Worm (Caenorhabditis elegans) whole organism, late embryonic: ENCODE results near the gene F11D11.6.
A peak's percentile ranks its signal among the peaks of the same experiment; 100 is the strongest.

Experiments used
- C08G9.2 ChIP-seq: sonication (generic microtip); optimal IDR thresholded peaks from 2 replicates; lab custom pipeline; 2016; ENCODE audit warnings: mild to moderate bottlenecking, missing genetic modification characterization, moderate library complexity, missing compliant biosample characterization
- F13H6.1 ChIP-seq: sonication (generic microtip); optimal IDR thresholded peaks from 2 replicates; lab custom pipeline; 2016; ENCODE audit warnings: missing genetic modification characterization, missing compliant biosample characterization
- K02D7.2 ChIP-seq: sonication (generic microtip); optimal IDR thresholded peaks from 2 replicates; lab custom pipeline; 2017; ENCODE audit warnings: mild to moderate bottlenecking, missing genetic modification characterization, missing compliant biosample characterization
- K09A11.1 ChIP-seq: sonication (generic microtip); optimal IDR thresholded peaks from 2 replicates; lab custom pipeline; 2017; ENCODE audit warnings: antibody characterized with exemption, mild to moderate bottlenecking, missing genetic modification characterization, missing compliant biosample characterization; ENCODE audit not compliant: insufficient read depth
- Y22D7AL.16 ChIP-seq: sonication (generic microtip); optimal IDR thresholded peaks from 2 replicates; lab custom pipeline; 2016; ENCODE audit warnings: missing genetic modification characterization, missing compliant biosample characterization
- ahr-1 ChIP-seq: sonication (generic microtip); optimal IDR thresholded peaks from 2 replicates; lab custom pipeline; 2016; ENCODE audit warnings: missing genetic modification characterization, missing compliant biosample characterization
- ceh-14 ChIP-seq: sonication (generic microtip); optimal IDR thresholded peaks from 2 replicates; lab custom pipeline; 2016; ENCODE audit warnings: missing genotype, missing genetic modification characterization, missing compliant biosample characterization
- ceh-19 ChIP-seq: fragments of 200-800 bp; sonication (Bioruptor generic); optimal IDR thresholded peaks from 2 replicates; lab custom pipeline; 2018; ENCODE audit warnings: mild to moderate bottlenecking, missing genetic modification characterization, missing compliant biosample characterization
- ceh-22 ChIP-seq: sonication (generic microtip); optimal IDR thresholded peaks from 2 replicates; lab custom pipeline; 2017; ENCODE audit warnings: missing biosample characterization, missing genetic modification characterization
- ceh-30 ChIP-seq: fragments of 150-350 bp; optimal IDR thresholded peaks from 2 replicates; lab custom pipeline; 2014; ENCODE audit warnings: missing biosample characterization, missing genetic modification characterization
- ceh-31 ChIP-seq: sonication (generic microtip); optimal IDR thresholded peaks from 2 replicates; lab custom pipeline; 2016; ENCODE audit warnings: missing genetic modification characterization, missing compliant biosample characterization
- ceh-45 ChIP-seq: fragments of 200-800 bp; sonication (Bioruptor generic); IDR thresholded peaks from 2 replicates; pipeline ENCODE4 v1.3.6; 2022; ENCODE audit warnings: missing genetic modification reagents, missing genetic modification characterization, missing compliant biosample characterization
- ceh-6 ChIP-seq: fragments of 200-800 bp; sonication (Bioruptor generic); optimal IDR thresholded peaks from 2 replicates; lab custom pipeline; 2018; ENCODE audit warnings: mild to moderate bottlenecking, missing genetic modification characterization, missing compliant biosample characterization
- ceh-9 ChIP-seq: sonication (generic microtip); optimal IDR thresholded peaks from 2 replicates; lab custom pipeline; 2016; ENCODE audit warnings: mild to moderate bottlenecking, missing genetic modification characterization, inconsistent platforms, missing compliant biosample characterization
- che-1 ChIP-seq: sonication (generic microtip); optimal IDR thresholded peaks from 2 replicates; lab custom pipeline; 2016; ENCODE audit warnings: mild to moderate bottlenecking, missing genetic modification characterization, missing compliant biosample characterization
- elt-2 ChIP-seq: sonication (generic microtip); optimal IDR thresholded peaks from 2 replicates; lab custom pipeline; 2016; ENCODE audit warnings: missing genetic modification reagents, missing genetic modification characterization, missing compliant biosample characterization
- elt-4 ChIP-seq: sonication (generic microtip); optimal IDR thresholded peaks from 2 replicates; lab custom pipeline; 2016; ENCODE audit warnings: missing genetic modification characterization, missing compliant biosample characterization
- eyg-1 ChIP-seq: sonication (generic microtip); optimal IDR thresholded peaks from 2 replicates; lab custom pipeline; 2016; ENCODE audit warnings: missing genotype, missing genetic modification characterization, missing compliant biosample characterization
- fax-1 ChIP-seq: sonication (generic microtip); optimal IDR thresholded peaks from 2 replicates; lab custom pipeline; 2016; ENCODE audit warnings: missing genotype, missing genetic modification characterization, missing compliant biosample characterization
- fkh-6 ChIP-seq: sonication (generic microtip); optimal IDR thresholded peaks from 2 replicates; lab custom pipeline; 2016; ENCODE audit warnings: missing genetic modification characterization, missing compliant biosample characterization
- gmeb-2 ChIP-seq: sonication (generic microtip); optimal IDR thresholded peaks from 2 replicates; lab custom pipeline; 2016; ENCODE audit warnings: missing genetic modification characterization, inconsistent platforms, missing compliant biosample characterization
- hlh-13 ChIP-seq: fragments of 200-800 bp; sonication (Bioruptor generic); optimal IDR thresholded peaks from 2 replicates; lab custom pipeline; 2018; ENCODE audit warnings: mild to moderate bottlenecking, missing genetic modification characterization, missing compliant biosample characterization
- hlh-15 ChIP-seq: sonication (generic microtip); optimal IDR thresholded peaks from 2 replicates; lab custom pipeline; 2016; ENCODE audit warnings: missing genetic modification characterization, missing compliant biosample characterization
- hlh-30 ChIP-seq: sonication (generic microtip); optimal IDR thresholded peaks from 2 replicates; lab custom pipeline; 2017; ENCODE audit warnings: antibody characterized with exemption, missing genetic modification characterization, missing compliant biosample characterization; ENCODE audit not compliant: insufficient read depth
- hlh-6 ChIP-seq: sonication (generic microtip); optimal IDR thresholded peaks from 2 replicates; lab custom pipeline; 2016; ENCODE audit warnings: missing genotype, missing genetic modification characterization, missing compliant biosample characterization
- hlh-8 ChIP-seq: sonication (generic microtip); optimal IDR thresholded peaks from 2 replicates; lab custom pipeline; 2016; ENCODE audit warnings: missing genotype, missing genetic modification characterization, missing compliant biosample characterization
- madf-2 ChIP-seq: sonication (generic microtip); optimal IDR thresholded peaks from 2 replicates; lab custom pipeline; 2017; ENCODE audit warnings: missing genetic modification characterization, missing compliant biosample characterization
- nfya-1 ChIP-seq: sonication (generic microtip); optimal IDR thresholded peaks from 2 replicates; lab custom pipeline; 2017; ENCODE audit warnings: missing genetic modification characterization, mild to moderate bottlenecking, missing compliant biosample characterization, antibody characterized with exemption, moderate library complexity
- nhr-232 ChIP-seq: sonication (generic microtip); optimal IDR thresholded peaks from 2 replicates; lab custom pipeline; 2016; ENCODE audit warnings: missing genetic modification characterization, missing compliant biosample characterization
- pag-3 ChIP-seq: sonication (generic microtip); optimal IDR thresholded peaks from 2 replicates; lab custom pipeline; 2016; ENCODE audit warnings: missing compliant biosample characterization, missing genetic modification characterization, borderline replicate concordance
- pat-9 ChIP-seq: fragments of 200-800 bp; sonication (Bioruptor generic); optimal IDR thresholded peaks from 2 replicates; lab custom pipeline; 2018; ENCODE audit warnings: mild to moderate bottlenecking, missing genetic modification characterization, moderate library complexity, missing compliant biosample characterization
- pha-2 ChIP-seq: sonication (generic microtip); optimal IDR thresholded peaks from 2 replicates; lab custom pipeline; 2017; ENCODE audit warnings: mild to moderate bottlenecking, missing genetic modification characterization, missing compliant biosample characterization
- pha-4 ChIP-seq: fragments of 150-350 bp; optimal IDR thresholded peaks from 2 replicates; lab custom pipeline; 2018; ENCODE audit warnings: missing biosample characterization, missing genetic modification reagents, missing genetic modification characterization
- pqm-1 ChIP-seq: sonication (generic microtip); optimal IDR thresholded peaks from 2 replicates; lab custom pipeline; 2016; ENCODE audit warnings: missing genetic modification characterization, missing compliant biosample characterization
- pros-1 ChIP-seq: fragments of 150-350 bp; optimal IDR thresholded peaks from 2 replicates; lab custom pipeline; 2014; ENCODE audit warnings: missing biosample characterization, missing genetic modification reagents, missing genetic modification characterization
- ref-2 ChIP-seq: sonication (generic microtip); optimal IDR thresholded peaks from 2 replicates; lab custom pipeline; 2016; ENCODE audit warnings: missing genetic modification characterization, missing compliant biosample characterization
- rnt-1 ChIP-seq: sonication (generic microtip); optimal IDR thresholded peaks from 2 replicates; lab custom pipeline; 2016; ENCODE audit warnings: missing genetic modification characterization, missing compliant biosample characterization
- sdc-2 ChIP-seq: sonication (generic microtip); optimal IDR thresholded peaks from 2 replicates; lab custom pipeline; 2016; ENCODE audit warnings: missing genotype, missing genetic modification characterization, missing compliant biosample characterization
- sox-4 ChIP-seq: sonication (generic microtip); optimal IDR thresholded peaks from 2 replicates; lab custom pipeline; 2017; ENCODE audit warnings: mild to moderate bottlenecking, missing genetic modification characterization, inconsistent platforms, missing compliant biosample characterization
- syd-9 ChIP-seq: sonication (generic microtip); optimal IDR thresholded peaks from 2 replicates; lab custom pipeline; 2016; ENCODE audit warnings: mild to moderate bottlenecking, missing genetic modification characterization, moderate library complexity, missing compliant biosample characterization
- tbx-7 ChIP-seq: sonication (generic microtip); optimal IDR thresholded peaks from 2 replicates; lab custom pipeline; 2016; ENCODE audit warnings: missing genotype, missing genetic modification characterization, missing compliant biosample characterization
- ttx-3 ChIP-seq: sonication (generic microtip); optimal IDR thresholded peaks from 2 replicates; lab custom pipeline; 2016; ENCODE audit warnings: missing genetic modification reagents, missing genetic modification characterization, missing compliant biosample characterization
- unc-42 ChIP-seq: sonication (generic microtip); optimal IDR thresholded peaks from 2 replicates; lab custom pipeline; 2016; ENCODE audit warnings: missing genotype, missing genetic modification characterization, missing compliant biosample characterization
- unc-86 ChIP-seq: sonication (generic microtip); optimal IDR thresholded peaks from 2 replicates; lab custom pipeline; 2016; ENCODE audit warnings: missing genetic modification characterization, missing compliant biosample characterization
- zip-5 ChIP-seq: sonication (generic microtip); optimal IDR thresholded peaks from 2 replicates; lab custom pipeline; 2016; ENCODE audit warnings: missing genetic modification characterization, missing compliant biosample characterization
- ztf-16 ChIP-seq: sonication (generic microtip); optimal IDR thresholded peaks from 2 replicates; lab custom pipeline; 2017; ENCODE audit warnings: missing genetic modification characterization, missing compliant biosample characterization

Gene F11D11.6

DNA sequence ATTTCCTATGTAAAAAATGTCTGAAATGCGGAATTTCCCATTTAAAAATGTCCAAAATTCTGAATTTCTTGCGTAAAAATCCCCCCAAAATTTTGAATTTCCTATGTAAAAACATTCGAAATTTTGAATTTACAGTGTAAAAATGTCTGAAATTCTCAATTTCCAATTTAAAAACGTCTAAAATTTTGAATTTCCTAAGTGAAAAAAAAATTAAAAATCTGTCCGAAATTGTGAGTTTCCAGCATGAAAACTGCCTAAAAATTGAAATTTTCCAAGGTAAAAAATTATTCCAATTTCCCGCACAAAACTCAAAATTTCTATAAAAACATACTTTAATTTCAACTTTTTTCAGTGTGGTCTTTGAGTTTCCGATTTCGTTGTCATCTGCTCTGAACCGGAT lies 31.1 kb downstream of the F11D11.6 start:
- TF ChIP-seq unc-86 (peak; percentile 7), ceh-22 (tag; lab: Kevin White, UChicago) (no peak)

DNA sequence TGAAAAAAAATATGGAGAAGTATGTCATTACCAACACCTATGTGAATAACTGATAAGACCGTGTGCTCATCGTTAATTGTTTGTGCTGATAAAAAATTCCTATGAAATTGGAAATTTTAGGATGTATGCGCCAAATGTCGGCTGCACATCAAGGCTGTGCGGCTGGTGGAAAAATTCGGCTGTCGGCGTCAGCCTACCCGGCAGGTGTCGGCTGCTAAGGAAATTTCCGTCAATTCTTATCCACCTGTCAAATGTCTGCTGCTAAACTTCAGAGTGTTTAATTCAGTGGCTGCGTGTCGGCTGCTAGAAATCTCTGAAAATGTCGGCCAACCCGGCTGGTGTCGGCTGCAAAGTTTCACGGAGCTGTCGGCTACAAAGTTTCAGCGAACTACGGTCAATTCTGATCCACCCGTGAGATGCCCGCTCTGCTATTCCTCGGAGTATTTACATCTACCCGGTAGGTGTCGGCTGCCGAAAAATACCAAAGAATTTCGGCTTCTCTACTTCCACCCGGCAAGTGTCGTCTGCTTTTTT lies 32.9 kb downstream of the F11D11.6 start, which contains the start of gene Y17D7C.2:
Gene Y17D7C.2, minus strand, starts transcription at position 32 of the 534 bp plus-strand sequence.
- TF ChIP-seq gmeb-2 (no peak), syd-9 (tag; lab: Kevin White, UChicago) (peak; percentile 21), zip-5 (tag; lab: Kevin White, UChicago) (peak; percentile 2), sdc-2 (tag; lab: Kevin White, UChicago) (no peak), ttx-3 (tag; lab: Kevin White, UChicago) (no peak), ceh-30 (tag; lab: Kevin White, UChicago) (no peak), hlh-6 (tag; lab: Kevin White, UChicago) (no peak), pat-9 (tag; lab: Kevin White, UChicago) (peak; percentile 36), tbx-7 (tag; lab: Kevin White, UChicago) (peak; percentile 13), fkh-6 (tag; lab: Kevin White, UChicago) (no peak), hlh-15 (tag; lab: Kevin White, UChicago) (no peak), unc-42 (tag; lab: Kevin White, UChicago) (no peak), ceh-31 (tag; lab: Kevin White, UChicago) (peak; percentile 2), unc-86 (no peak), pha-2 (tag; lab: Kevin White, UChicago) (no peak), Y22D7AL.16 (tag; lab: Kevin White, UChicago) (no peak), ceh-6 (peak; percentile 46), K09A11.1 (no peak), rnt-1 (tag; lab: Kevin White, UChicago) (peak; percentile 40), hlh-13 (GFP tag; lab: Kevin White, UChicago) (peak; percentile 32), ceh-9 (tag; lab: Kevin White, UChicago) (no peak), elt-2 (tag; lab: Kevin White, UChicago) (peak; percentile 66), ceh-19 (GFP tag; lab: Kevin White, UChicago) (peak; percentile 65), K02D7.2 (tag; lab: Kevin White, UChicago) (no peak), pros-1 (no peak), fax-1 (tag; lab: Kevin White, UChicago) (no peak), ahr-1 (tag; lab: Kevin White, UChicago) (peak; percentile 2), nhr-232 (tag; lab: Kevin White, UChicago) (peak; percentile 57)
- TF ChIP-seq, all 69 proteins: peak for 12

DNA sequence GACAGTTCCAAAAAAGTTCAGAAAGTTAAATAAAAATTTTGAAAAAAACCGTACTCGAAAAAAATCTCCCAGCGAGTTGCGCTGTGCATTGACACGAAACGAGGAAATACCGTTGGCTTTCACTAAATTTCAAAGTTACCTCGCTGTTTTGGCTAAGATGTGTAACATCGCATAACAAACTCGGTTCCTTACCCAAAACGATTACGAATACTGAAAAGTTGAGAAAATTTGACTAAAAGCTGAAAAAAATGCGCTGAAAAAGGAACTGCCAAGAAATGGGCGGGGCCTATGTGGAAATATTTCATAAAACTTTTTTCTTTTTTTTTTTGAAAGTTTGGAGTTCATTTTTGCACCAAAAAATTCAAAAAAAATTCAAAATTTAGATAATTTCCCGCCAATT lies 33.5 kb downstream of the F11D11.6 start:
- TF ChIP-seq hlh-6 (tag; lab: Kevin White, UChicago) (no peak), ztf-16 (tag; lab: Kevin White, UChicago) (peak; percentile 32), elt-4 (no peak)
- TF ChIP-seq, all 69 proteins: peak for 1

DNA sequence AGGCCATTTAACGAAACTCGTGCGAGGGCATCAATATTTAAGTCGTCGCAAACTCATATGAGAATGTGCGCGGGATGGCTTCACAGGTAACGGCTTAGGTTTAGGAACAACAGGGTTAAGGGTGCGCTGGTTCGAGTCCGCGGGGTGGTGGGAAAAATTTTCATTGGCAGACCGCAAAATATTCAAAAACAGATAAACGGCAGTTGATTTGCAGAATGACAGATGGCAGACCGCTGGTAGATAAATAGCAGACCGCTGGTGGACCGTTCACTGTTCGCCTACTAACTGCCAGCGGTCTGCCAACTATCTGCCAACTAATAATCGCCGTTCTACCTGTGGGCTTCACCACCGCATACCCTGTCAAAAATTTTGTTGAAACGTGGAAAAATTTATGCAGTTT lies 40.8 kb downstream of the F11D11.6 start:
- TF ChIP-seq rnt-1 (tag; lab: Kevin White, UChicago) (peak; percentile 67), ceh-6 (peak; percentile 28), hlh-8 (no peak), fkh-6 (tag; lab: Kevin White, UChicago) (no peak), eyg-1 (tag; lab: Kevin White, UChicago) (no peak), nhr-232 (tag; lab: Kevin White, UChicago) (peak; percentile 12), pha-4 (tag; lab: Kevin White, UChicago) (no peak), gmeb-2 (no peak), Y22D7AL.16 (tag; lab: Kevin White, UChicago) (no peak), hlh-13 (GFP tag; lab: Kevin White, UChicago) (peak; percentile 6), F13H6.1 (no peak), pqm-1 (tag; lab: Kevin White, UChicago) (no peak), madf-2 (no peak), ceh-45 (GFP tag; lab: Robert Waterston, UW) (no peak), pat-9 (tag; lab: Kevin White, UChicago) (peak; percentile 7), nfya-1 (tag; lab: Kevin White, UChicago) (no peak), che-1 (tag; lab: Kevin White, UChicago) (no peak), unc-86 (no peak), ttx-3 (tag; lab: Kevin White, UChicago) (no peak), ztf-16 (tag; lab: Kevin White, UChicago) (no peak), ref-2 (no peak), hlh-30 (tag; lab: Kevin White, UChicago) (no peak), ceh-14 (tag; lab: Kevin White, UChicago) (no peak), sox-4 (tag; lab: Kevin White, UChicago) (no peak), C08G9.2 (no peak), pag-3 (no peak)
